Fruit fly (Drosophila melanogaster) S2 (cell line): ENCODE measurements around the gene chico.

Source experiments
- CG8478 ChIP-seq: fragments of >200 bp; optimal IDR thresholded peaks from 2 replicates; lab custom pipeline; 2018
- CTCF ChIP-seq, 2 experiments: fragments of >200 bp; optimal IDR thresholded peaks; 2 replicates each; lab custom pipeline; 2018

- peak in 1 of 2 experiments; percentile 9 for TF ChIP-seq CTCF (optimal IDR thresholded peaks at IDR 0.05; lab: Kevin White, UChicago)
- no peak for TF ChIP-seq CG8478 (lab: Kevin White, UChicago)
Measured at dm6 chr2L:10277362-10277761, 30.5 kb upstream of the chico start.
